Worm (Caenorhabditis elegans): Measurements from ENCODE around the gene F26D2.16.

ce11 chrV:16445676-16446075, 26.0 kb upstream of the F26D2.16 start, which contains the start of gene T08G3.6:
- TF ChIP-seq ztf-23 (GFP tag; IDR thresholded peaks at IDR 0.05) (no peak), T22C8.4 (GFP tag; IDR thresholded peaks at IDR 0.05) (no peak)

Data from whole organism, midembryonic.